Fruit fly (Drosophila melanogaster) whole organism, prepupa: ENCODE results near the gene CG31213.

Source experiments
- CG34406 ChIP-seq: fragments of 200-800 bp; sonication (Bioruptor generic); optimal IDR thresholded peaks from 3 replicates; lab custom pipeline; 2016; ENCODE audit warnings: missing biosample characterization, missing genetic modification characterization
- CG4318 ChIP-seq: fragments of 200-800 bp; sonication (Bioruptor generic); optimal IDR thresholded peaks from 3 replicates; lab custom pipeline; 2017; ENCODE audit warnings: missing biosample characterization, mild to moderate bottlenecking, missing genetic modification characterization
- CG6854 ChIP-seq: fragments of 200-800 bp; sonication (Bioruptor generic); optimal IDR thresholded peaks from 2 replicates; lab custom pipeline; 2017; ENCODE audit warnings: missing biosample characterization, mild to moderate bottlenecking, missing genetic modification characterization
- CG7368 ChIP-seq: fragments of 200-800 bp; sonication (Bioruptor generic); optimal IDR thresholded peaks from 3 replicates; lab custom pipeline; 2016; ENCODE audit warnings: missing biosample characterization, missing genetic modification characterization
- Eip75B ChIP-seq: fragments of 200-800 bp; sonication (Bioruptor generic); optimal IDR thresholded peaks from 3 replicates; lab custom pipeline; 2016; ENCODE audit warnings: missing biosample characterization, missing genetic modification characterization
- Ets96B ChIP-seq: fragments of 200-800 bp; optimal IDR thresholded peaks from 2 replicates; lab custom pipeline; 2019; ENCODE audit warnings: missing biosample characterization, mild to moderate bottlenecking, missing genetic modification characterization, moderate library complexity
- Gug ChIP-seq: fragments of 200-800 bp; sonication (Bioruptor generic); IDR thresholded peaks from 2 replicates; pipeline ENCODE4 v1.3.6; 2022; ENCODE audit warnings: missing biosample characterization, missing genetic modification characterization
- Hr38 ChIP-seq: sonication (Bioruptor generic); optimal IDR thresholded peaks from 2 replicates; lab custom pipeline; 2016; ENCODE audit warnings: missing biosample characterization, missing genetic modification characterization
- dac ChIP-seq: fragments of 200-800 bp; sonication (Bioruptor generic); optimal IDR thresholded peaks from 2 replicates; lab custom pipeline; 2017; ENCODE audit warnings: missing biosample characterization, mild to moderate bottlenecking, missing genetic modification characterization
- dsx ChIP-seq: fragments of 200-800 bp; optimal IDR thresholded peaks from 3 replicates; lab custom pipeline; 2019; ENCODE audit warnings: missing biosample characterization, mild to moderate bottlenecking, missing genetic modification characterization, moderate library complexity; ENCODE audit not compliant: poor library complexity, severe bottlenecking
- fd59A ChIP-seq: fragments of 200-800 bp; sonication (Bioruptor generic); optimal IDR thresholded peaks from 2 replicates; lab custom pipeline; 2017; ENCODE audit warnings: missing biosample characterization, mild to moderate bottlenecking, missing genetic modification characterization, missing genetic modification reagents

dm6 chr3R:19925271-19925670, 47.4 kb upstream of the CG31213 start, which contains the start of gene CG4462:
- no peak for TF ChIP-seq Hr38 (GFP tag; lab: Kevin White, UChicago)
- TF ChIP-seq dsx (GFP tag; lab: Kevin White, UChicago) = no peak
- TF ChIP-seq CG34406 (GFP tag; lab: Kevin White, UChicago) = no peak
- no peak for TF ChIP-seq Eip75B (GFP tag; lab: Kevin White, UChicago)
- no peak for TF ChIP-seq Gug (GFP tag; lab: Robert Waterston, UW)
- TF ChIP-seq CG4318 = no peak
- no peak for TF ChIP-seq Ets96B (tag; lab: Kevin White, UChicago)
- no peak for TF ChIP-seq CG7368 (GFP tag; lab: Kevin White, UChicago)
- TF ChIP-seq fd59A (GFP tag; lab: Kevin White, UChicago) = no peak
- no peak for TF ChIP-seq dac (GFP tag; lab: Kevin White, UChicago)
- TF ChIP-seq CG6854 (GFP tag; lab: Kevin White, UChicago) = no peak
